Worm (Caenorhabditis elegans): Measurements from ENCODE around the gene Y94H6A.5.

Y94H6A.5 gene

ce11 chrIV:2642054-2642453 is 61.7 kb downstream of the Y94H6A.5 start:
- no peak for TF ChIP-seq ZK185.1 (tag; optimal IDR thresholded peaks at IDR 0.05; ENCODE audit: poor library complexity, severe bottlenecking)
- TF ChIP-seq hlh-26 (GFP tag; conservative IDR thresholded peaks at IDR 0.05), result no peak
- TF ChIP-seq attf-3 (GFP tag; conservative IDR thresholded peaks at IDR 0.05), result peak; percentile 77
- peak; percentile 43; the same call in 1 of the 2 replicates for TF ChIP-seq madf-6 (GFP tag; IDR thresholded peaks at IDR 0.05)
- TF ChIP-seq lin-54 (GFP tag; optimal IDR thresholded peaks at IDR 0.05), result peak; percentile 41

- TF ChIP-seq dpl-1 (GFP tag; optimal IDR thresholded peaks at IDR 0.05) (peak; percentile 77), ztf-18 (tag; optimal IDR thresholded peaks at IDR 0.05) (peak; percentile 95), nfyb-1 (GFP tag; IDR thresholded peaks at IDR 0.05) (peak; percentile 65), madf-8 (GFP tag; conservative IDR thresholded peaks at IDR 0.05) (peak; percentile 69), attf-6 (GFP tag; IDR thresholded peaks at IDR 0.05) (0 out of 2 replicates have a peak, but pooled peaks have one; percentile 26), efl-1 (GFP tag; optimal IDR thresholded peaks at IDR 0.05) (peak; percentile 84), madf-3 (GFP tag; IDR thresholded peaks at IDR 0.05) (peak; percentile 72; the same call in 1 of the 2 replicates), snpc-4 (GFP tag; optimal IDR thresholded peaks at IDR 0.05) (no peak), snpc-4 (tag; optimal IDR thresholded peaks at IDR 0.05) (peak in 3 of 4 experiments; percentile 33 to 44 (median 36)), pbrm-1 (GFP tag; IDR thresholded peaks at IDR 0.05) (peak; percentile 75), lin-40 (tag; optimal IDR thresholded peaks at IDR 0.05) (peak; percentile 80), F22D6.2 (tag; optimal IDR thresholded peaks at IDR 0.05) (no peak), dox-1 (GFP tag; IDR thresholded peaks at IDR 0.05) (peak; percentile 74), Y53G8AR.9 (GFP tag; conservative IDR thresholded peaks at IDR 0.05) (peak; percentile 49; the same call in 1 of the 2 replicates), lsl-1 (GFP tag; optimal IDR thresholded peaks at IDR 0.05) (peak; percentile 58), madf-10 (tag; optimal IDR thresholded peaks at IDR 0.05) (no peak), rcor-1 (GFP tag; IDR thresholded peaks at IDR 0.05) (peak; percentile 54; the same call in 1 of the 2 replicates), ztf-26 (tag; optimal IDR thresholded peaks at IDR 0.05) (peak; percentile 26), Y56A3A.18 (GFP tag; IDR thresholded peaks at IDR 0.05) (no peak), ama-1 (optimal IDR thresholded peaks at IDR 0.05) (no peak), ama-1 (GFP tag; optimal IDR thresholded peaks at IDR 0.05) (no peak), F23B12.7 (tag; optimal IDR thresholded peaks at IDR 0.05; ENCODE audit: insufficient read depth) (peak; percentile 9), cebp-1 (GFP tag; IDR thresholded peaks at IDR 0.05) (no peak), cebp-1 (tag; optimal IDR thresholded peaks at IDR 0.05) (peak; percentile 64), him-1 (tag; optimal IDR thresholded peaks at IDR 0.05) (no peak), athp-1 (tag; optimal IDR thresholded peaks at IDR 0.05) (peak; percentile 51), lin-54 (GFP tag; optimal IDR thresholded peaks at IDR 0.05) (peak; percentile 84), nhr-80 (tag; optimal IDR thresholded peaks at IDR 0.05) (no peak), B0336.3 (GFP tag; IDR thresholded peaks at IDR 0.05) (peak; percentile 66), B0019.2 (GFP tag; conservative IDR thresholded peaks at IDR 0.05) (no peak), gei-17 (GFP tag; optimal IDR thresholded peaks at IDR 0.05) (no peak), snpc-3.4 (tag; optimal IDR thresholded peaks at IDR 0.05) (peak; percentile 74), attf-5 (GFP tag; optimal IDR thresholded peaks at IDR 0.05) (peak; percentile 83), nhr-90 (tag; optimal IDR thresholded peaks at IDR 0.05) (no peak), xnd-1 (tag; optimal IDR thresholded peaks at IDR 0.05) (peak; percentile 53), nhr-120 (GFP tag; IDR thresholded peaks at IDR 0.05) (no peak), hsf-1 (GFP tag; IDR thresholded peaks at IDR 0.05) (peak; percentile 56; the same call in 1 of the 2 replicates), D2030.7 (GFP tag; IDR thresholded peaks at IDR 0.05) (peak; percentile 55; the same call in 1 of the 2 replicates), attf-3 (GFP tag; conservative IDR thresholded peaks at IDR 0.05) (peak; percentile 81), egl-44 (GFP tag; IDR thresholded peaks at IDR 0.05) (0 out of 2 replicates have a peak, but pooled peaks have one; percentile 36), mcd-1 (GFP tag; IDR thresholded peaks at IDR 0.05) (peak; percentile 87), ceh-91 (GFP tag; IDR thresholded peaks at IDR 0.05) (peak; percentile 75; the same call in 1 of the 2 replicates), tlf-1 (GFP tag; optimal IDR thresholded peaks at IDR 0.05) (peak; percentile 43), B0261.1 (tag; optimal IDR thresholded peaks at IDR 0.05) (peak; percentile 22)
Measured at ce11 chrIV:2640950-2641349, 62.8 kb downstream of the Y94H6A.5 start, which contains the start of the genes mdf-2 and nduv-3. mdf-2 (minus strand) TSS chrIV:2641125. nduv-3 (plus strand) TSS chrIV:2641310.

All from whole organism, young adult.